Fruit fly (Drosophila melanogaster): Measurements from ENCODE around the gene emb.
A peak's percentile ranks its signal among the peaks of the same experiment; 100 is the strongest.

The emb gene

dm6 chr2L:8424662-8425208 lies 21.4 kb downstream of the emb start (continued):
- TF ChIP-seq Hsf (GFP tag; optimal IDR thresholded peaks at IDR 0.05) (no peak), Six4 (GFP tag; optimal IDR thresholded peaks at IDR 0.05) (no peak), CG18262 (tag; optimal IDR thresholded peaks at IDR 0.05) (no peak), ATbp (GFP tag; optimal IDR thresholded peaks at IDR 0.05) (no peak), Chrac-16 (GFP tag; optimal IDR thresholded peaks at IDR 0.05) (no peak), Myb (GFP tag; optimal IDR thresholded peaks at IDR 0.05) (no peak), CG6683 (GFP tag; optimal IDR thresholded peaks at IDR 0.05) (no peak), CG7928 (GFP tag; optimal IDR thresholded peaks at IDR 0.05) (no peak), CG2678 (tag; optimal IDR thresholded peaks at IDR 0.05) (no peak), Deaf1 (tag; optimal IDR thresholded peaks at IDR 0.05) (peak; percentile 45), bcd (GFP tag; optimal IDR thresholded peaks at IDR 0.05) (no peak), psq (GFP tag; optimal IDR thresholded peaks at IDR 0.05) (peak; percentile 6), ewg (GFP tag; optimal IDR thresholded peaks at IDR 0.05) (peak; percentile 78), CG30403 (GFP tag; optimal IDR thresholded peaks at IDR 0.05) (no peak), CG2875 (GFP tag; optimal IDR thresholded peaks at IDR 0.05) (no peak), Rfx (GFP tag; IDR thresholded peaks at IDR 0.05) (peak; percentile 76), ap (GFP tag; IDR thresholded peaks at IDR 0.05) (0 out of 2 replicates have a peak, but pooled peaks have one; percentile 11), CG7271 (tag; optimal IDR thresholded peaks at IDR 0.05) (no peak), insv (GFP tag; optimal IDR thresholded peaks at IDR 0.05) (no peak), CG17802 (tag; optimal IDR thresholded peaks at IDR 0.05) (no peak), CG4282 (GFP tag; optimal IDR thresholded peaks at IDR 0.05) (no peak), CG12299 (tag; optimal IDR thresholded peaks at IDR 0.05) (no peak), CG10147 (GFP tag; optimal IDR thresholded peaks at IDR 0.05) (no peak), CG2199 (GFP tag; IDR thresholded peaks at IDR 0.05) (no peak), Ada2b (GFP tag; IDR thresholded peaks at IDR 0.05) (no peak), CG12769 (tag; optimal IDR thresholded peaks at IDR 0.05) (no peak), luna (GFP tag; optimal IDR thresholded peaks at IDR 0.05) (no peak), ci (GFP tag; IDR thresholded peaks at IDR 0.05) (no peak), CG8388 (GFP tag; optimal IDR thresholded peaks at IDR 0.05) (no peak), otp (GFP tag; IDR thresholded peaks at IDR 0.05) (no peak), ase (GFP tag; IDR thresholded peaks at IDR 0.05) (no peak), esg (GFP tag; conservative IDR thresholded peaks at IDR 0.05) (no peak), CG15601 (tag; optimal IDR thresholded peaks at IDR 0.05) (no peak), unpg (GFP tag; optimal IDR thresholded peaks at IDR 0.05) (no peak), C15 (GFP tag; IDR thresholded peaks at IDR 0.05) (no peak), E2f2 (GFP tag; IDR thresholded peaks at IDR 0.05) (no peak), sim (GFP tag; IDR thresholded peaks at IDR 0.05) (no peak), Atf6 (GFP tag; IDR thresholded peaks at IDR 0.05) (no peak), ham (GFP tag; IDR thresholded peaks at IDR 0.05) (no peak), z (GFP tag; IDR thresholded peaks at IDR 0.05) (peak; percentile 44; the same call in 1 of the 3 replicates), NC2α (GFP tag; optimal IDR thresholded peaks at IDR 0.05) (no peak), fru (optimal IDR thresholded peaks at IDR 0.05) (no peak), NC2β (GFP tag; optimal IDR thresholded peaks at IDR 0.05) (no peak), Med (GFP tag) (no peak), CG8924 (tag; optimal IDR thresholded peaks at IDR 0.05) (no peak), CG6175 (GFP tag; IDR thresholded peaks at IDR 0.05) (no peak), rib (GFP tag; IDR thresholded peaks at IDR 0.05) (no peak), Awh (GFP tag; IDR thresholded peaks at IDR 0.05) (no peak), CG12942 (GFP tag; optimal IDR thresholded peaks at IDR 0.05) (no peak), slou (GFP tag; optimal IDR thresholded peaks at IDR 0.05) (no peak), gce (GFP tag; IDR thresholded peaks at IDR 0.05) (no peak), kah (GFP tag; optimal IDR thresholded peaks at IDR 0.05) (no peak), CG13123 (GFP tag; optimal IDR thresholded peaks at IDR 0.05) (no peak)
